Fruit fly (Drosophila melanogaster): ENCODE measurements around the gene CG10375.

Gene CG10375

DNA sequence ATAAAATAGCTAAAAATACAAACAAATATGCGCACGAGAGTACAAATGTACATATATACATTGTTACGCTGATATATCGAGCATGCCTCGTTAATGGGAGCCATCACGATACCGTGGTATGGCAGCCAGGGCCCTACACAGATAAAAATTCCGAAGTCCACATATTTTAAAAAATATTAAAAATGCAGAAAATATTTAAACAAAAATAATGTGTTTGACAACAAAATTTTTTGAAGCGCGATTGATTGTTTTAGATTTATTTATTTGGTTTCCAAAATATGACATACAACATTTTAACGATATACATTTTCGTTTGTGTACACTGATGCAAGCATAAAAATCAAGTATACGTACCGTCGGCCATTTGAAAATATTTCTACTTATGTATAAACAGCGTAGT is 40.8 kb upstream of the CG10375 start (continued):
- TF ChIP-seq ems (GFP tag; optimal IDR thresholded peaks at IDR 0.05) (peak; percentile 64), Nf-YC (tag; optimal IDR thresholded peaks at IDR 0.05) (peak; percentile 35), MESR4 (GFP tag; optimal IDR thresholded peaks at IDR 0.05) (no peak), gsb-n (tag; optimal IDR thresholded peaks at IDR 0.05) (peak; percentile 4), nau (GFP tag; optimal IDR thresholded peaks at IDR 0.05) (peak; percentile 60), croc (GFP tag; conservative IDR thresholded peaks at IDR 0.05) (peak; percentile 28; the same call in 2 of the 3 replicates), jigr1 (GFP tag; IDR thresholded peaks at IDR 0.05) (peak; percentile 60; the same call in 1 of the 3 replicates), NFAT (GFP tag; IDR thresholded peaks at IDR 0.05) (peak; percentile 71), H2.0 (GFP tag; IDR thresholded peaks at IDR 0.05) (peak; percentile 80), CG13287 (GFP tag; IDR thresholded peaks at IDR 0.05; ENCODE audit: partially characterized antibody) (no peak), chinmo (GFP tag; IDR thresholded peaks at IDR 0.05; ENCODE audit: partially characterized antibody) (0 out of 4 replicates have a peak, but pooled peaks have one; percentile 36), CG7271 (tag; optimal IDR thresholded peaks at IDR 0.05) (no peak), otp (GFP tag; IDR thresholded peaks at IDR 0.05) (peak; percentile 79; the same call in 2 of the 3 replicates), Drgx (GFP tag; IDR thresholded peaks at IDR 0.05) (peak; percentile 88), MTF-1 (GFP tag; optimal IDR thresholded peaks at IDR 0.05; ENCODE audit: borderline replicate concordance) (no peak), emc (GFP tag; optimal IDR thresholded peaks at IDR 0.05) (no peak), HmgZ (tag; optimal IDR thresholded peaks at IDR 0.05) (peak; percentile 77), HLH3B (GFP tag; IDR thresholded peaks at IDR 0.05) (peak; percentile 79), CG12236 (GFP tag; optimal IDR thresholded peaks at IDR 0.05) (no peak), CG10543 (GFP tag; optimal IDR thresholded peaks at IDR 0.05) (no peak), BtbVII (GFP tag; optimal IDR thresholded peaks at IDR 0.05) (peak; percentile 83), ranshi (GFP tag; IDR thresholded peaks at IDR 0.05) (peak; percentile 73), sqz (GFP tag; optimal IDR thresholded peaks at IDR 0.05) (peak; percentile 33), ewg (GFP tag; optimal IDR thresholded peaks at IDR 0.05) (no peak), gem (tag; optimal IDR thresholded peaks at IDR 0.05) (peak; percentile 88), MBD-R2 (GFP tag; IDR thresholded peaks at IDR 0.05) (peak; percentile 58; the same call in 1 of the 2 replicates), klu (GFP tag; IDR thresholded peaks at IDR 0.05) (peak; percentile 77), gfzf (GFP tag; optimal IDR thresholded peaks at IDR 0.05) (no peak), Atf6 (GFP tag; IDR thresholded peaks at IDR 0.05) (peak; percentile 91), CG30431 (GFP tag; optimal IDR thresholded peaks at IDR 0.05) (peak; percentile 29), Hand (GFP tag; optimal IDR thresholded peaks at IDR 0.05) (peak; percentile 86), CG4820 (GFP tag; optimal IDR thresholded peaks at IDR 0.05) (peak; percentile 52), dm (GFP tag; optimal IDR thresholded peaks at IDR 0.05) (peak; percentile 48), CG1647 (GFP tag; optimal IDR thresholded peaks at IDR 0.05) (peak; percentile 65), CkIIα-i1 (GFP tag; IDR thresholded peaks at IDR 0.05) (no peak), CG12391 (tag; optimal IDR thresholded peaks at IDR 0.05) (peak; percentile 83), CG3281 (GFP tag; optimal IDR thresholded peaks at IDR 0.05) (peak; percentile 93), Oaz (GFP tag; IDR thresholded peaks at IDR 0.05) (peak; percentile 40; the same call in 1 of the 2 replicates), exex (tag; optimal IDR thresholded peaks at IDR 0.05) (peak; percentile 54), Meics (GFP tag; optimal IDR thresholded peaks at IDR 0.05) (peak; percentile 89), Neu2 (GFP tag; optimal IDR thresholded peaks at IDR 0.05; ENCODE audit: borderline replicate concordance) (no peak), CG32532 (GFP tag; IDR thresholded peaks at IDR 0.05) (peak; percentile 93), Kr (GFP tag; optimal IDR thresholded peaks at IDR 0.05) (no peak), zfh1 (GFP tag; IDR thresholded peaks at IDR 0.05) (peak; percentile 73; the same call in 1 of the 3 replicates), Sox100B (GFP tag; optimal IDR thresholded peaks at IDR 0.05) (peak; percentile 62), CG11456 (GFP tag; IDR thresholded peaks at IDR 0.05) (peak; percentile 75; the same call in 2 of the 3 replicates), disco-r (GFP tag; optimal IDR thresholded peaks at IDR 0.05) (peak; percentile 45), CG11093 (GFP tag; IDR thresholded peaks at IDR 0.05) (0 out of 3 replicates have a peak, but pooled peaks have one; percentile 18), salm (tag; optimal IDR thresholded peaks at IDR 0.05) (peak; percentile 39), D19B (GFP tag; optimal IDR thresholded peaks at IDR 0.05) (peak; percentile 76)

All from whole organism, embryonic.